Fruit fly (Drosophila melanogaster) whole organism, embryonic: ENCODE data around the gene CG34298.

Experiments
- Ada2b ChIP-seq: fragments of 200-800 bp; sonication (Bioruptor generic); IDR thresholded peaks from 2 replicates; pipeline ENCODE4 v1.3.6; 2022; ENCODE audit warnings: missing biosample characterization, missing genetic modification characterization
- Adf1 ChIP-seq: fragments of 200-800 bp; sonication (Bioruptor generic); IDR thresholded peaks from 2 replicates; pipeline ENCODE4 v1.3.6; 2022; ENCODE audit warnings: missing biosample characterization, missing genetic modification characterization
- Aef1 ChIP-seq: fragments of 200-800 bp; sonication (Bioruptor generic); IDR thresholded peaks from 3 replicates; pipeline ENCODE4 v1.3.6; 2022; ENCODE audit warnings: missing biosample characterization, missing genetic modification characterization
- BtbVII ChIP-seq: fragments of 200-800 bp; sonication (Bioruptor generic); optimal IDR thresholded peaks from 3 replicates; lab custom pipeline; 2017; ENCODE audit warnings: missing biosample characterization, mild to moderate bottlenecking, missing genetic modification characterization
- CG10654 ChIP-seq: fragments of 200-800 bp; sonication (Bioruptor generic); optimal IDR thresholded peaks from 2 replicates; lab custom pipeline; 2016; ENCODE audit warnings: missing biosample characterization, missing genetic modification characterization
- CG11695 ChIP-seq: fragments of 200-800 bp; sonication (Bioruptor generic); IDR thresholded peaks from 3 replicates; pipeline ENCODE4 v1.3.6; 2022; ENCODE audit warnings: missing biosample characterization, missing genetic modification characterization
- CG12071 ChIP-seq: fragments of 200-800 bp; sonication (Bioruptor generic); optimal IDR thresholded peaks from 3 replicates; lab custom pipeline; 2018; ENCODE audit warnings: missing biosample characterization, mild to moderate bottlenecking, missing genetic modification characterization
- CG12155 ChIP-seq: fragments of 200-800 bp; sonication (Bioruptor generic); optimal IDR thresholded peaks from 3 replicates; lab custom pipeline; 2016; ENCODE audit warnings: missing biosample characterization, missing genetic modification characterization
- CG12391 ChIP-seq: fragments of 200-800 bp; sonication (Bioruptor generic); optimal IDR thresholded peaks from 3 replicates; lab custom pipeline; 2018; ENCODE audit warnings: missing biosample characterization, mild to moderate bottlenecking, missing genetic modification characterization, moderate library complexity
- CG14050 ChIP-seq: fragments of 200-800 bp; sonication (Bioruptor generic); IDR thresholded peaks from 3 replicates; pipeline ENCODE4 v1.3.6; 2022; ENCODE audit warnings: missing biosample characterization, missing genetic modification characterization
- CG14860 ChIP-seq: fragments of 200-800 bp; sonication (Bioruptor generic); IDR thresholded peaks from 3 replicates; pipeline ENCODE4 v1.3.6; 2022; ENCODE audit warnings: missing biosample characterization, missing genetic modification characterization; ENCODE audit not compliant: partially characterized antibody
- CG15514 ChIP-seq: fragments of 200-800 bp; sonication (Bioruptor generic); optimal IDR thresholded peaks from 3 replicates; lab custom pipeline; 2017; ENCODE audit warnings: missing biosample characterization, missing genetic modification characterization, mild to moderate bottlenecking, moderate library complexity, missing genetic modification reagents
- CG16815 ChIP-seq: fragments of 200-800 bp; sonication (Bioruptor generic); optimal IDR thresholded peaks from 3 replicates; lab custom pipeline; 2017; ENCODE audit warnings: missing biosample characterization, mild to moderate bottlenecking, missing genetic modification characterization
- CG1792 ChIP-seq: fragments of 200-800 bp; sonication (Bioruptor generic); optimal IDR thresholded peaks from 2 replicates; lab custom pipeline; 2016; ENCODE audit warnings: missing biosample characterization, missing genetic modification characterization
- CG2202 ChIP-seq: fragments of 200-800 bp; sonication (Bioruptor generic); optimal IDR thresholded peaks from 2 replicates; lab custom pipeline; 2018; ENCODE audit warnings: missing biosample characterization, mild to moderate bottlenecking, missing genetic modification characterization
- CG32532 ChIP-seq: fragments of 200-800 bp; sonication (Bioruptor generic); IDR thresholded peaks from 2 replicates; pipeline ENCODE4 v1.3.6; 2022; ENCODE audit warnings: missing biosample characterization, missing genetic modification characterization
- CG3726 ChIP-seq: fragments of 200-800 bp; sonication (Bioruptor generic); IDR thresholded peaks from 3 replicates; pipeline ENCODE4, ENCODE4 v1.3.6; 2022; ENCODE audit warnings: missing biosample characterization, missing genetic modification characterization
- CG4617 ChIP-seq: fragments of 200-800 bp; sonication (Bioruptor generic); optimal IDR thresholded peaks from 3 replicates; lab custom pipeline; 2016; ENCODE audit warnings: missing biosample characterization, missing genetic modification characterization, borderline replicate concordance
- CG4707 ChIP-seq: fragments of 200-800 bp; sonication (Bioruptor generic); optimal IDR thresholded peaks from 2 replicates; lab custom pipeline; 2018; ENCODE audit warnings: missing biosample characterization, mild to moderate bottlenecking, missing genetic modification characterization, moderate library complexity
- CG6254 ChIP-seq: fragments of 200-800 bp; sonication (Bioruptor generic); optimal IDR thresholded peaks from 3 replicates; lab custom pipeline; 2017; ENCODE audit warnings: mild to moderate bottlenecking, missing biosample characterization, missing genetic modification reagents, missing genetic modification characterization
- CG6654 ChIP-seq: fragments of 200-800 bp; sonication (Bioruptor generic); optimal IDR thresholded peaks from 2 replicates; lab custom pipeline; 2017; ENCODE audit warnings: missing biosample characterization, mild to moderate bottlenecking, missing genetic modification characterization
- CG7745 ChIP-seq: fragments of 200-800 bp; sonication (Bioruptor generic); optimal IDR thresholded peaks from 2 replicates; lab custom pipeline; 2018; ENCODE audit warnings: missing biosample characterization, mild to moderate bottlenecking, missing genetic modification characterization, moderate library complexity
- Dip3 ChIP-seq: fragments of 200-800 bp; sonication (Bioruptor generic); optimal IDR thresholded peaks from 3 replicates; lab custom pipeline; 2016; ENCODE audit warnings: missing biosample characterization, missing genetic modification characterization
- Doc3 ChIP-seq: fragments of 200-800 bp; sonication (Bioruptor generic); IDR thresholded peaks from 3 replicates; pipeline ENCODE4 v1.3.6; 2022; ENCODE audit warnings: missing biosample characterization, missing genetic modification characterization; ENCODE audit not compliant: partially characterized antibody
- HmgZ ChIP-seq: fragments of 200-800 bp; sonication (Bioruptor generic); optimal IDR thresholded peaks from 2 replicates; lab custom pipeline; 2018; ENCODE audit warnings: missing biosample characterization, mild to moderate bottlenecking, missing genetic modification characterization
- Mad ChIP-seq: fragments of 200-800 bp; sonication (Bioruptor generic); optimal IDR thresholded peaks from 2 replicates; lab custom pipeline; 2016; ENCODE audit warnings: missing biosample characterization, missing genetic modification characterization
- Med ChIP-seq: fragments of 200-800 bp; sonication (Bioruptor generic); peaks from one replicate; lab custom pipeline; 2016; ENCODE audit warnings: missing biosample characterization, missing genetic modification characterization, mild to moderate bottlenecking, inconsistent platforms, moderate library complexity
- Mrtf ChIP-seq: fragments of 200-800 bp; sonication (Bioruptor generic); IDR thresholded peaks from 3 replicates; pipeline ENCODE4 v1.3.6; 2022; ENCODE audit warnings: missing biosample characterization, missing genetic modification characterization
- Ravus ChIP-seq: fragments of 200-800 bp; sonication (Bioruptor generic); IDR thresholded peaks from 2 replicates; pipeline ENCODE4 v1.3.6; 2022; ENCODE audit warnings: missing biosample characterization, missing genetic modification characterization
- Sin3A ChIP-seq: fragments of >200 bp; optimal IDR thresholded peaks from 2 replicates; lab custom pipeline; 2018
- Taf1 ChIP-seq: fragments of 200-800 bp; sonication (Bioruptor generic); IDR thresholded peaks from 2 replicates; pipeline ENCODE4 v1.3.6; 2022; ENCODE audit warnings: missing biosample characterization, missing genetic modification characterization
- Usf ChIP-seq: fragments of 200-800 bp; sonication (Bioruptor generic); optimal IDR thresholded peaks from 2 replicates; lab custom pipeline; 2017; ENCODE audit warnings: missing genotype, missing biosample characterization, missing genetic modification characterization
- Xrp1 ChIP-seq: fragments of 200-800 bp; sonication (Bioruptor generic); IDR thresholded peaks from 2 replicates; pipeline ENCODE4 v1.3.6; 2022; ENCODE audit warnings: missing biosample characterization, missing genetic modification characterization
- ash1 ChIP-seq: fragments of 200-800 bp; sonication (Bioruptor generic); optimal IDR thresholded peaks from 2 replicates; lab custom pipeline; 2018; ENCODE audit warnings: missing biosample characterization, mild to moderate bottlenecking, missing genetic modification characterization
- cad ChIP-seq: fragments of >200 bp; optimal IDR thresholded peaks from 2 replicates; lab custom pipeline; 2017; ENCODE audit warnings: missing biosample characterization, missing genetic modification characterization
- cg ChIP-seq: fragments of 200-800 bp; sonication (Bioruptor generic); optimal IDR thresholded peaks from 3 replicates; lab custom pipeline; 2019; ENCODE audit warnings: missing biosample characterization, mild to moderate bottlenecking, missing genetic modification characterization, moderate library complexity
- dpn ChIP-seq, 2 experiments: fragments of 200-800 bp; sonication (Bioruptor generic); optimal IDR thresholded peaks; 3 replicates each; lab custom pipeline; 2016; ENCODE audit warnings: missing biosample characterization in 2 of 2, missing genetic modification characterization in 2 of 2
- grau ChIP-seq: fragments of 200-800 bp; optimal IDR thresholded peaks from 3 replicates; lab custom pipeline; 2019; ENCODE audit warnings: missing biosample characterization, mild to moderate bottlenecking, missing genetic modification characterization, moderate library complexity
- insv ChIP-seq, 2 experiments: fragments of 200-800 bp; sonication (Bioruptor generic); optimal IDR thresholded peaks; 3 replicates each; lab custom pipeline; 2016 to 2018; ENCODE audit warnings: missing biosample characterization in 2 of 2, missing genetic modification characterization in 2 of 2
- lmd ChIP-seq: fragments of 200-800 bp; sonication (Bioruptor generic); IDR thresholded peaks from 2 replicates; pipeline ENCODE4 v1.3.6; 2022; ENCODE audit warnings: missing biosample characterization, missing genetic modification characterization
- maf-S ChIP-seq: fragments of 200-800 bp; sonication (Bioruptor generic); optimal IDR thresholded peaks from 2 replicates; lab custom pipeline; 2016; ENCODE audit warnings: missing biosample characterization, missing genetic modification characterization
- org-1 ChIP-seq: fragments of 200-800 bp; sonication (Bioruptor generic); optimal IDR thresholded peaks from 2 replicates; lab custom pipeline; 2017; ENCODE audit warnings: missing biosample characterization, missing genetic modification characterization
- pan ChIP-seq, 4 experiments: fragments of >200 bp in 3 of 4; fragments of 200-800 bp in 1 of 4; sonication (Bioruptor generic) in 1 of 4; optimal IDR thresholded peaks in 3 of 4; IDR thresholded peaks in 1 of 4; 2 replicates each; pipeline versions ENCODE4 v1.3.6 to Lab custom; 2017 to 2022; ENCODE audit warnings: missing biosample characterization in 2 of 4, missing genetic modification characterization in 2 of 4, mixed read lengths in 1 of 4
- pb ChIP-seq: fragments of 200-800 bp; sonication (Bioruptor generic); optimal IDR thresholded peaks from 3 replicates; lab custom pipeline; 2016; ENCODE audit warnings: missing biosample characterization, missing genetic modification characterization
- prd ChIP-seq, 3 experiments: fragments of >200 bp in 2 of 3; fragments of 200-800 bp in 1 of 3; sonication (Bioruptor generic) in 1 of 3; optimal IDR thresholded peaks in 2 of 3; IDR thresholded peaks in 1 of 3; 2 replicates in 2 of 3; 3 replicates in 1 of 3; pipeline versions ENCODE4 v1.3.6 to Lab custom; 2017 to 2022; ENCODE audit warnings: missing biosample characterization in 1 of 3, missing genetic modification characterization in 1 of 3
- tll ChIP-seq, 2 experiments: fragments of 200-800 bp in 1 of 2; fragments of >200 bp in 1 of 2; sonication (Bioruptor generic) in 1 of 2; optimal IDR thresholded peaks; 2 replicates each; lab custom pipeline; 2017 to 2019; ENCODE audit warnings: missing biosample characterization in 2 of 2, missing genetic modification characterization in 2 of 2, mild to moderate bottlenecking in 1 of 2, moderate library complexity in 1 of 2
- toy ChIP-seq: fragments of 200-800 bp; sonication (Bioruptor generic); IDR thresholded peaks from 2 replicates; pipeline ENCODE4 v1.3.6; 2022; ENCODE audit warnings: missing biosample characterization, missing genetic modification characterization

CG34298 gene

dm6 chr3R:30046029-30047001 is 46.7 kb downstream of the CG34298 start, which contains the start of the genes RpL32 and CG7943 (continued):
- TF ChIP-seq pan (optimal IDR thresholded peaks at IDR 0.05; lab: Kevin White, UChicago) (no peak), pan (GFP tag; optimal IDR thresholded peaks at IDR 0.05 in 1 of 2, IDR thresholded peaks at IDR 0.05 in 1 of 2) (peak in 1 of 2 experiments; percentile 96), lmd (peak; percentile 95), CG15514 (peak; percentile 94), Xrp1 (peak; percentile 94), CG7745 (tag; lab: Kevin White, UChicago) (no peak), Aef1 (peak; percentile 96), CG11695 (GFP tag; lab: Robert Waterston, UW) (peak; percentile 94), pb (GFP tag; lab: Kevin White, UChicago) (peak; percentile 96), CG4707 (peak; percentile 80), org-1 (peak; percentile 90), dpn (GFP tag; optimal IDR thresholded peaks at IDR 0.05; lab: Kevin White, UChicago) (peak; percentile 83 to 98), Usf (GFP tag; lab: Kevin White, UChicago) (peak; percentile 79), CG14050 (GFP tag; lab: Robert Waterston, UW) (peak; percentile 91), Ravus (GFP tag; lab: Robert Waterston, UW) (peak; percentile 78), Mrtf (GFP tag; lab: Robert Waterston, UW) (peak; percentile 85), Ada2b (GFP tag; lab: Robert Waterston, UW) (peak; percentile 94), insv (GFP tag; optimal IDR thresholded peaks at IDR 0.05; lab: Kevin White, UChicago) (peak in 1 of 2 experiments; percentile 74), Taf1 (peak; percentile 92), tll (GFP tag; optimal IDR thresholded peaks at IDR 0.05; lab: Kevin White, UChicago) (peak; percentile 40 to 85), ash1 (GFP tag; lab: Kevin White, UChicago) (peak; percentile 94), CG2202 (tag; lab: Kevin White, UChicago) (peak; percentile 76), CG3726 (peak; percentile 91), CG6254 (GFP tag; lab: Kevin White, UChicago) (peak; percentile 100), Mad (peak; percentile 89), CG16815 (GFP tag; lab: Kevin White, UChicago) (peak; percentile 73), maf-S (GFP tag; lab: Kevin White, UChicago) (peak; percentile 92), CG6654 (peak; percentile 84), HmgZ (tag; lab: Kevin White, UChicago) (peak; percentile 91), CG1792 (GFP tag; lab: Kevin White, UChicago) (peak; percentile 91), toy (GFP tag; lab: Robert Waterston, UW) (peak; percentile 87), cad (peak; percentile 84), Dip3 (GFP tag; lab: Kevin White, UChicago) (peak; percentile 97), CG12155 (GFP tag; lab: Kevin White, UChicago) (peak; percentile 78), CG32532 (GFP tag; lab: Robert Waterston, UW) (peak; percentile 96), Sin3A (lab: Kevin White, UChicago) (peak; percentile 98), cg (GFP tag; lab: Kevin White, UChicago) (no peak), Med (GFP tag; lab: Kevin White, UChicago) (peak; percentile 100), BtbVII (GFP tag; lab: Kevin White, UChicago) (peak; percentile 92), prd (optimal IDR thresholded peaks at IDR 0.05; lab: Kevin White, UChicago) (no peak), prd (GFP tag; IDR thresholded peaks at IDR 0.05; lab: Robert Waterston, UW) (peak; percentile 97), CG10654 (GFP tag; lab: Kevin White, UChicago) (peak; percentile 95), grau (tag; lab: Kevin White, UChicago) (peak; percentile 86), CG14860 (GFP tag; lab: Robert Waterston, UW) (peak; percentile 100), Adf1 (GFP tag; lab: Robert Waterston, UW) (peak; percentile 78), CG12391 (peak; percentile 92), Doc3 (GFP tag; lab: Robert Waterston, UW) (peak; percentile 100), CG12071 (peak; percentile 94), CG4617 (GFP tag; lab: Kevin White, UChicago) (peak; percentile 66)
